Worm (Caenorhabditis elegans) whole organism, L4 larva: ENCODE data around the gene Y113G7A.22.

ENCODE experiments used
- F44E2.7 ChIP-seq: fragments of 200-800 bp; sonication (Bioruptor generic); IDR thresholded peaks from 2 replicates; pipeline ENCODE4 v2.1.2; 2022; ENCODE audit warnings: missing genetic modification characterization, missing compliant biosample characterization
- F49E8.2 ChIP-seq: sonication (generic microtip); optimal IDR thresholded peaks from 2 replicates; lab custom pipeline; 2016; ENCODE audit warnings: missing compliant biosample characterization, mild to moderate bottlenecking, missing genetic modification characterization, borderline replicate concordance
- Y48G9A.11 ChIP-seq: fragments of 200-800 bp; sonication (Bioruptor generic); IDR thresholded peaks from 2 replicates; pipeline ENCODE4 v1.3.6; 2022; ENCODE audit warnings: missing genetic modification reagents, missing genetic modification characterization, missing compliant biosample characterization
- ama-1 ChIP-seq: fragments of 150-350 bp; optimal IDR thresholded peaks from 2 replicates; lab custom pipeline; 2014; ENCODE audit warnings: inconsistent platforms, mixed read lengths
- arid-1 ChIP-seq: fragments of 200-800 bp; sonication (Bioruptor generic); conservative IDR thresholded peaks from 2 replicates; pipeline ENCODE4 v1.3.6; 2022; ENCODE audit warnings: missing genetic modification reagents, missing genetic modification characterization, missing compliant biosample characterization
- ces-1 ChIP-seq: fragments of 150-350 bp; sonication (generic microtip); optimal IDR thresholded peaks from 4 replicates; lab custom pipeline; 2014; ENCODE audit warnings: missing biosample characterization, missing genetic modification reagents, missing genetic modification characterization
- ctbp-1 ChIP-seq: fragments of 200-800 bp; sonication (Bioruptor generic); IDR thresholded peaks from 2 replicates; pipeline ENCODE4 v1.3.6; 2022; ENCODE audit warnings: missing genetic modification reagents, missing genetic modification characterization, missing compliant biosample characterization
- dpl-1 ChIP-seq: fragments of 150-350 bp; optimal IDR thresholded peaks from 2 replicates; lab custom pipeline; 2014; ENCODE audit warnings: missing biosample characterization, missing genetic modification reagents, missing genetic modification characterization
- fkh-10 ChIP-seq: fragments of 150-350 bp; optimal IDR thresholded peaks from 2 replicates; lab custom pipeline; 2014; ENCODE audit warnings: missing biosample characterization, missing genetic modification reagents, missing genetic modification characterization
- hif-1 ChIP-seq, 2 experiments: sonication (generic microtip); optimal IDR thresholded peaks; 2 replicates each; lab custom pipeline; 2016 to 2017; ENCODE audit warnings: missing compliant biosample characterization in 2 of 2, missing genetic modification characterization in 2 of 2, missing genetic modification reagents in 2 of 2, missing genotype in 2 of 2, mild to moderate bottlenecking in 1 of 2
- lim-7 ChIP-seq: fragments of 200-800 bp; sonication (Bioruptor generic); IDR thresholded peaks from 2 replicates; pipeline ENCODE4 v1.3.6; 2022; ENCODE audit warnings: missing genetic modification characterization, missing compliant biosample characterization
- lin-1 ChIP-seq: fragments of 200-800 bp; sonication (Bioruptor generic); IDR thresholded peaks from 2 replicates; pipeline ENCODE4 v1.3.6; 2022; ENCODE audit warnings: missing genetic modification reagents, missing genetic modification characterization, missing compliant biosample characterization
- lin-13 ChIP-seq: fragments of 150-350 bp; optimal IDR thresholded peaks from 2 replicates; lab custom pipeline; 2014; ENCODE audit warnings: missing biosample characterization, missing genetic modification reagents, missing genetic modification characterization
- mdl-1 ChIP-seq, 2 experiments: fragments of 150-350 bp in 1 of 2; sonication (generic microtip) in 1 of 2; optimal IDR thresholded peaks; 2 replicates each; lab custom pipeline; 2014 to 2017; ENCODE audit warnings: missing biosample characterization in 2 of 2, missing genetic modification characterization in 2 of 2
- mes-2 ChIP-seq: sonication (generic microtip); optimal IDR thresholded peaks from 2 replicates; lab custom pipeline; 2016; ENCODE audit warnings: missing genotype, mild to moderate bottlenecking, missing genetic modification characterization, missing compliant biosample characterization; ENCODE audit not compliant: poor library complexity, severe bottlenecking
- mxl-3 ChIP-seq: fragments of 200-800 bp; sonication (Bioruptor generic); optimal IDR thresholded peaks from 2 replicates; lab custom pipeline; 2018; ENCODE audit warnings: mild to moderate bottlenecking, missing genetic modification characterization, missing compliant biosample characterization
- nhr-237 ChIP-seq: sonication (generic microtip); optimal IDR thresholded peaks from 2 replicates; lab custom pipeline; 2017; ENCODE audit warnings: missing biosample characterization, missing genetic modification characterization
- snpc-1.2 ChIP-seq: fragments of 200-800 bp; sonication (Bioruptor generic); IDR thresholded peaks from 2 replicates; pipeline ENCODE4 v1.3.6; 2022; ENCODE audit warnings: missing genetic modification reagents, missing genetic modification characterization, missing compliant biosample characterization
- snpc-4 ChIP-seq: fragments of 150-350 bp; optimal IDR thresholded peaks from 2 replicates; lab custom pipeline; 2014; ENCODE audit warnings: missing biosample characterization, missing genetic modification characterization
- unc-130 ChIP-seq: sonication (generic microtip); optimal IDR thresholded peaks from 2 replicates; lab custom pipeline; 2016; ENCODE audit warnings: missing genetic modification reagents, missing genetic modification characterization, missing compliant biosample characterization

Y113G7A.22 gene

DNA sequence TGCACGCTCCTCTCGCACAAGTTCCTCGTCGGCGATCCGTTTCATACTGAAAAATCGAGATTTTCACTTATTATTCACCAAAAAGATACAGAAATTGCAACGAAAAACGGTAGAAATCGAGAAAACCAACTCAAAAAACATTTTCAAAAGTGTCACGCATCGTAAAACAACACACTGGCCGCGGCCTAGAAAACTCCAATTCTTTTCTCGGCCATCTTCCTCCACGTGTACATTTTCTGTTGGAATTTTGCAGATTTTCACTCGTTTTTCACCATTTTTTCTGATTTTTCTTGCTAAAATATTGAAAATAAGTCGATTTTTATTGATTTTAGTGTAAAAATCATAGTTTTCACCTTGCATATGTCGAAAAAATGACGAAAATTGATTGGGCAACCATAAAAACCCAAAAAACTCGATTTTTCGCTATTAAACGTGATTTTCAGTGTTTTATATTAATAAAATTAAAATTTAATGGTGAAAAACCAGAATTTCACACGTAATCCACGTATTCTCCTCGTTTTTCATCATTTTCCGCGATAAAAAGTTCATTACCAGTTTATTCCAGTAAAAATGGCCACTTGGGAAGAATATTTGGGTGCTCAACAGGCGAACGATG, 44.3 kb downstream of the Y113G7A.22 start, which contains the start of the genes dcs-1 and sec-23:
dcs-1 (minus strand) TSS at position 46 of the 616 bp plus-strand sequence.
sec-23 (plus strand) TSS at position 566 of the 616 bp plus-strand sequence.
- TF ChIP-seq F44E2.7 (GFP tag; lab: Robert Waterston, UW) (0 out of 2 replicates have a peak, but pooled peaks have one; percentile 52), mxl-3 (GFP tag; lab: Kevin White, UChicago) (peak; percentile 80), fkh-10 (GFP tag; lab: Kevin White, UChicago) (no peak), hif-1 (tag; optimal IDR thresholded peaks at IDR 0.05; lab: Kevin White, UChicago) (peak in 1 of 2 experiments; percentile 49), mdl-1 (tag; optimal IDR thresholded peaks at IDR 0.05; lab: Kevin White, UChicago) (peak in 1 of 2 experiments; percentile 66), lin-13 (GFP tag; lab: Kevin White, UChicago) (peak; percentile 7), F49E8.2 (no peak), lin-1 (no peak), unc-130 (GFP tag; lab: Kevin White, UChicago) (peak; percentile 69), ces-1 (GFP tag; lab: Kevin White, UChicago) (no peak), dpl-1 (GFP tag; lab: Kevin White, UChicago) (peak; percentile 18), mes-2 (peak; percentile 88)

DNA sequence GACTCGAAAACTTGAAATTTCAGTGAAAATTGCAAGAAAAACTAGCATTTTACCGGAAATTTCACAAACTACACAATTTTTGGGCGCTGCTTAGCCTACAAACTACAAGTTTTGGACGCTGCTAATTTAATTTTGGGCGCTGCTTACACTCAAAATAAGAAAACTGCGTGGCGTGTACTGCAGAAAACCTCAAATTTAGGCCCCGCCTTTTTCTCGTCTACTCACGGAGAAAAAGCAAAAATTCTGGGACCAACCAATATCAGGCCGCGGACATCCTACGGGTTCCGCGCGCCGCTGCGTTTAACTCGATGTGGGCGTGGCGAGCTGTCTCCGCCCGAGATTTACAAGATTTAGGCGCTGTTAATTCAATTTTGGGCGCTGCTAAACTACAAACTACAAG, 46.8 kb downstream of the Y113G7A.22 start:
- TF ChIP-seq F44E2.7 (GFP tag; lab: Robert Waterston, UW): 0 out of 2 replicates have a peak, but pooled peaks have one; percentile 48
- TF ChIP-seq Y48G9A.11 (GFP tag; lab: Robert Waterston, UW): peak; percentile 66; the same call in 1 of the 2 replicates
- peak; percentile 27 for TF ChIP-seq ama-1 (lab: Kevin White, UChicago)
- peak; percentile 47 for TF ChIP-seq unc-130 (GFP tag; lab: Kevin White, UChicago)
- peak; percentile 63 for TF ChIP-seq F49E8.2
- 0 out of 2 replicates have a peak, but pooled peaks have one; percentile 26 for TF ChIP-seq snpc-1.2 (GFP tag; lab: Robert Waterston, UW)
- peak; percentile 57; the same call in 1 of the 2 replicates for TF ChIP-seq arid-1 (GFP tag; lab: Robert Waterston, UW)

DNA sequence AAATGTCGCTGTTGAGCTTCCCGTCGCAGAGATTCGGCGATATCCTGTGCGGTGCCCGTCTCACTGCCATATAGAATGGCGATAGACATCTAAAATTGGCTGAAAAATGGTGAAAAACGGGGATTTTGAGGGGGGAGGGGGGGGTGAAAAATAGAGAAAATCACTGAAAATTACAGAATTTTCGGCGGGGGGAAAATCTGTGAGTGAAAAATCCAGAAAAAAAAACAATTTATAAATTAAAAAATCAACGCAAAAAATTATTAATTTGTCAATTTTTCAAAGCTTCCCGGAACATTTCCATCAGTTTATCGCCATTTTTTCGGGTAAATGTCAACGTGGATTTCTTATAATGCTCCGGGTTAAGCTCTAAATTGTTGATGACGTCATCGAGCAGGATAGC, 47.5 kb downstream of the Y113G7A.22 start, which contains the start of gene fre-1:
fre-1 (minus strand) TSS at position 101 of the 400 bp plus-strand sequence.
- TF ChIP-seq ctbp-1 (GFP tag; lab: Robert Waterston, UW) (no peak), nhr-237 (tag; lab: Kevin White, UChicago) (no peak), F44E2.7 (GFP tag; lab: Robert Waterston, UW) (no peak), snpc-4 (no peak), lim-7 (no peak)
